Worm (Caenorhabditis elegans) whole organism, L4/young adult: ENCODE data around the gene K02E11.6.

Experiments used
- W03F9.2 ChIP-seq: fragments of 150-350 bp; optimal IDR thresholded peaks from 2 replicates; lab custom pipeline; 2014; ENCODE audit warnings: missing biosample characterization, missing genetic modification characterization
- dao-5 ChIP-seq: sonication (generic microtip); optimal IDR thresholded peaks from 2 replicates; lab custom pipeline; 2016; ENCODE audit warnings: missing genotype, missing genetic modification characterization, moderate library complexity, missing compliant biosample characterization

DNA sequence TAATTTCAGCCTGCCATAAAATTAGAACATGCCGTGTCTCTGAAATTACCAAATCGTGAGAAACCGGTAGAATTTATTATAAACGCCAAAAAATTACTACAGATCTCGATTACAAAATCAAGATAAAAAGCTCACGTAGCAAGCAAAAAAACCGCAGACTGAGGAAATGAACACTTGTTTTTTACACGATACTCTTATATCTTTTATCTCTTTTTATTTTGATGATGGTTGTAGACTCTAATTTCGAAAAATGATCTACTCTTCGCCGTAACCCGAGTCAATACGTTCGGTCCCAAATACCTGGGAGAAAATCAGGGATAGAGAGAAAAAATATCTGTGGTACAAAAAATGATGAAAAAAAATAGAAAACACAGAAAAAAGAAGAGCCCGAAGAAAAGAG is 25.5 kb upstream of the K02E11.6 start:
- no peak for TF ChIP-seq dao-5
- no peak for TF ChIP-seq W03F9.2 (tag; lab: Kevin White, UChicago)
